Worm (Caenorhabditis elegans) whole organism, L4 larva: ENCODE data around the gene Y54E2A.4.
A peak's percentile ranks its signal among the peaks of the same experiment; 100 is the strongest.

Source experiments
- F26F4.8 ChIP-seq: fragments of 200-800 bp; sonication (Bioruptor generic); conservative IDR thresholded peaks from 2 replicates; pipeline ENCODE4 v1.3.6; 2022; ENCODE audit warnings: missing genetic modification characterization, missing compliant biosample characterization
- F44E2.7 ChIP-seq: fragments of 200-800 bp; sonication (Bioruptor generic); IDR thresholded peaks from 2 replicates; pipeline ENCODE4 v2.1.2; 2022; ENCODE audit warnings: missing genetic modification characterization, missing compliant biosample characterization
- R02D3.7 ChIP-seq: fragments of 150-350 bp; sonication (generic microtip); optimal IDR thresholded peaks from 3 replicates; lab custom pipeline; 2014; ENCODE audit warnings: missing biosample characterization, missing genetic modification characterization
- Y48G9A.11 ChIP-seq: fragments of 200-800 bp; sonication (Bioruptor generic); IDR thresholded peaks from 2 replicates; pipeline ENCODE4 v1.3.6; 2022; ENCODE audit warnings: missing genetic modification reagents, missing genetic modification characterization, missing compliant biosample characterization
- Y5F2A.4 ChIP-seq: fragments of 200-800 bp; sonication (Bioruptor generic); optimal IDR thresholded peaks from 2 replicates; lab custom pipeline; 2018; ENCODE audit warnings: mild to moderate bottlenecking, missing genetic modification characterization, missing compliant biosample characterization
- Y75B8A.6 ChIP-seq: fragments of 200-800 bp; sonication (Bioruptor generic); IDR thresholded peaks from 2 replicates; pipeline ENCODE4 v1.3.6; 2022; ENCODE audit warnings: missing genetic modification reagents, missing genetic modification characterization, missing compliant biosample characterization
- ZK337.2 ChIP-seq: fragments of 200-800 bp; sonication (Bioruptor generic); IDR thresholded peaks from 2 replicates; pipeline ENCODE4 v1.3.6; 2022; ENCODE audit warnings: missing genetic modification reagents, missing genetic modification characterization, missing compliant biosample characterization
- aha-1 ChIP-seq: fragments of 150-350 bp; peaks from one replicate; lab custom pipeline; 2014; ENCODE audit warnings: missing biosample characterization, missing genetic modification characterization
- ama-1 ChIP-seq: fragments of 150-350 bp; optimal IDR thresholded peaks from 2 replicates; lab custom pipeline; 2014; ENCODE audit warnings: inconsistent platforms, mixed read lengths
- arid-1 ChIP-seq: fragments of 200-800 bp; sonication (Bioruptor generic); conservative IDR thresholded peaks from 2 replicates; pipeline ENCODE4 v1.3.6; 2022; ENCODE audit warnings: missing genetic modification reagents, missing genetic modification characterization, missing compliant biosample characterization
- ceh-20 ChIP-seq: fragments of 200-800 bp; sonication (Bioruptor generic); IDR thresholded peaks from 2 replicates; pipeline ENCODE4 v1.3.6; 2022; ENCODE audit warnings: missing genetic modification reagents, missing genetic modification characterization, missing compliant biosample characterization
- ceh-28 ChIP-seq: fragments of 150-350 bp; optimal IDR thresholded peaks from 2 replicates; lab custom pipeline; 2014; ENCODE audit warnings: missing biosample characterization, missing genetic modification reagents, missing genetic modification characterization
- ceh-82 ChIP-seq: sonication (generic microtip); optimal IDR thresholded peaks from 2 replicates; lab custom pipeline; 2017; ENCODE audit warnings: missing biosample characterization, missing genetic modification characterization
- cey-2 ChIP-seq: sonication (generic microtip); optimal IDR thresholded peaks from 3 replicates; lab custom pipeline; 2017; ENCODE audit warnings: missing genetic modification characterization, mild to moderate bottlenecking, missing compliant biosample characterization, antibody characterized with exemption, borderline replicate concordance; ENCODE audit not compliant: insufficient read depth
- daf-16 ChIP-seq, 3 experiments: sonication (generic microtip); optimal IDR thresholded peaks; 2 replicates each; lab custom pipeline; 2016 to 2017; ENCODE audit warnings: missing genetic modification characterization in 3 of 3, missing genetic modification reagents in 3 of 3, mild to moderate bottlenecking in 2 of 3, missing compliant biosample characterization in 2 of 3, missing biosample characterization in 1 of 3, moderate library complexity in 1 of 3
- daf-19 ChIP-seq: fragments of 200-800 bp; sonication (Bioruptor generic); conservative IDR thresholded peaks from 2 replicates; pipeline ENCODE4 v1.3.6; 2022; ENCODE audit warnings: missing genetic modification characterization, missing compliant biosample characterization
- dmd-6 ChIP-seq: fragments of 200-800 bp; sonication (Bioruptor generic); IDR thresholded peaks from 2 replicates; pipeline ENCODE4 v1.3.6; 2022; ENCODE audit warnings: missing genetic modification reagents, missing genetic modification characterization, missing compliant biosample characterization
- dmd-9 ChIP-seq: fragments of 200-800 bp; sonication (Bioruptor generic); IDR thresholded peaks from 2 replicates; pipeline ENCODE4 v1.3.6; 2022; ENCODE audit warnings: missing genetic modification reagents, missing genetic modification characterization, missing compliant biosample characterization
- dpl-1 ChIP-seq: fragments of 150-350 bp; optimal IDR thresholded peaks from 2 replicates; lab custom pipeline; 2014; ENCODE audit warnings: missing biosample characterization, missing genetic modification reagents, missing genetic modification characterization
- duxl-1 ChIP-seq: sonication (generic microtip); optimal IDR thresholded peaks from 2 replicates; lab custom pipeline; 2016; ENCODE audit warnings: mild to moderate bottlenecking, missing genetic modification characterization, moderate library complexity, missing compliant biosample characterization; ENCODE audit not compliant: poor library complexity
- dve-1 ChIP-seq: sonication (generic microtip); optimal IDR thresholded peaks from 2 replicates; lab custom pipeline; 2017; ENCODE audit warnings: antibody characterized with exemption, mild to moderate bottlenecking, missing genetic modification characterization, missing compliant biosample characterization; ENCODE audit not compliant: insufficient read depth
- egl-27 ChIP-seq: sonication (generic microtip); optimal IDR thresholded peaks from 3 replicates; lab custom pipeline; 2017; ENCODE audit warnings: missing biosample characterization, missing genetic modification reagents, missing genetic modification characterization
- egl-43 ChIP-seq: fragments of 200-800 bp; sonication (Bioruptor generic); IDR thresholded peaks from 2 replicates; pipeline ENCODE4 v1.3.6; 2022; ENCODE audit warnings: missing genetic modification reagents, missing genetic modification characterization, missing compliant biosample characterization
- fos-1 ChIP-seq: fragments of 150-350 bp; optimal IDR thresholded peaks from 2 replicates; lab custom pipeline; 2014; ENCODE audit warnings: missing biosample characterization, missing genetic modification characterization
- gei-8 ChIP-seq: fragments of 200-800 bp; sonication (Bioruptor generic); optimal IDR thresholded peaks from 2 replicates; lab custom pipeline; 2018; ENCODE audit warnings: mild to moderate bottlenecking, missing genetic modification characterization, missing compliant biosample characterization
- hlh-11 ChIP-seq: fragments of 200-800 bp; sonication (Bioruptor generic); optimal IDR thresholded peaks from 2 replicates; lab custom pipeline; 2018; ENCODE audit warnings: mild to moderate bottlenecking, missing genetic modification characterization, missing compliant biosample characterization
- hmg-1.1 ChIP-seq: fragments of 200-800 bp; sonication (Bioruptor generic); IDR thresholded peaks from 2 replicates; pipeline ENCODE4 v1.3.6; 2022; ENCODE audit warnings: missing genetic modification reagents, missing genetic modification characterization, missing compliant biosample characterization
- jun-1 ChIP-seq: fragments of 150-350 bp; optimal IDR thresholded peaks from 2 replicates; lab custom pipeline; 2014; ENCODE audit warnings: missing biosample characterization, missing genetic modification reagents, missing genetic modification characterization
- lim-7 ChIP-seq: fragments of 200-800 bp; sonication (Bioruptor generic); IDR thresholded peaks from 2 replicates; pipeline ENCODE4 v1.3.6; 2022; ENCODE audit warnings: missing genetic modification characterization, missing compliant biosample characterization
- lir-3 ChIP-seq: sonication (generic microtip); optimal IDR thresholded peaks from 2 replicates; lab custom pipeline; 2016; ENCODE audit warnings: mild to moderate bottlenecking, missing genetic modification characterization, missing compliant biosample characterization
- lsy-2 ChIP-seq, 2 experiments: fragments of 150-350 bp in 1 of 2; sonication (generic microtip) in 1 of 2; optimal IDR thresholded peaks; 2 replicates each; lab custom pipeline; 2014 to 2017; ENCODE audit warnings: missing biosample characterization in 2 of 2, missing genetic modification characterization in 2 of 2
- madf-9 ChIP-seq: fragments of 200-800 bp; sonication (Bioruptor generic); conservative IDR thresholded peaks from 2 replicates; pipeline ENCODE4 v1.3.6; 2022; ENCODE audit warnings: missing genetic modification reagents, missing genetic modification characterization, missing compliant biosample characterization
- mdl-1 ChIP-seq, 2 experiments: fragments of 150-350 bp in 1 of 2; sonication (generic microtip) in 1 of 2; optimal IDR thresholded peaks; 2 replicates each; lab custom pipeline; 2014 to 2017; ENCODE audit warnings: missing biosample characterization in 2 of 2, missing genetic modification characterization in 2 of 2
- mdt-29 ChIP-seq: fragments of 200-800 bp; sonication (Bioruptor generic); IDR thresholded peaks from 2 replicates; pipeline ENCODE4 v1.3.6; 2022; ENCODE audit warnings: missing genetic modification reagents, missing genetic modification characterization, missing compliant biosample characterization
- mep-1 ChIP-seq: fragments of 150-350 bp; sonication (generic microtip); optimal IDR thresholded peaks from 3 replicates; lab custom pipeline; 2014; ENCODE audit warnings: missing biosample characterization, missing genetic modification characterization
- mes-2 ChIP-seq: sonication (generic microtip); optimal IDR thresholded peaks from 2 replicates; lab custom pipeline; 2016; ENCODE audit warnings: missing genotype, mild to moderate bottlenecking, missing genetic modification characterization, missing compliant biosample characterization; ENCODE audit not compliant: poor library complexity, severe bottlenecking
- mxl-2 ChIP-seq: fragments of 200-800 bp; sonication (Bioruptor generic); conservative IDR thresholded peaks from 2 replicates; pipeline ENCODE4 v1.3.6; 2022; ENCODE audit warnings: missing genetic modification reagents, missing genetic modification characterization, missing compliant biosample characterization
- nhr-41 ChIP-seq: fragments of 200-800 bp; sonication (Bioruptor generic); IDR thresholded peaks from 2 replicates; pipeline ENCODE4 v1.3.6; 2022; ENCODE audit warnings: missing genetic modification reagents, missing genetic modification characterization, missing compliant biosample characterization
- nhr-76 ChIP-seq: fragments of 150-350 bp; optimal IDR thresholded peaks from 2 replicates; lab custom pipeline; 2014; ENCODE audit warnings: missing biosample characterization, missing genetic modification characterization
- nhr-77 ChIP-seq: fragments of 150-350 bp; optimal IDR thresholded peaks from 2 replicates; lab custom pipeline; 2014; ENCODE audit warnings: missing biosample characterization, missing genetic modification characterization
- pha-4 ChIP-seq, 2 experiments: fragments of 150-350 bp in 1 of 2; fragments of 200-800 bp in 1 of 2; sonication (Bioruptor generic) in 1 of 2; IDR thresholded peaks in 1 of 2; optimal IDR thresholded peaks in 1 of 2; 2 replicates each; pipeline versions ENCODE4 v1.3.6 to Lab custom; 2014 to 2022; ENCODE audit warnings: missing genetic modification characterization in 2 of 2, missing genetic modification reagents in 2 of 2, missing biosample characterization in 1 of 2, missing compliant biosample characterization in 1 of 2
- rbr-2 ChIP-seq: sonication (generic microtip); optimal IDR thresholded peaks from 2 replicates; lab custom pipeline; 2016; ENCODE audit warnings: missing genotype, missing genetic modification characterization, missing compliant biosample characterization
- snpc-1.2 ChIP-seq: fragments of 200-800 bp; sonication (Bioruptor generic); IDR thresholded peaks from 2 replicates; pipeline ENCODE4 v1.3.6; 2022; ENCODE audit warnings: missing genetic modification reagents, missing genetic modification characterization, missing compliant biosample characterization
- spr-1 ChIP-seq: sonication (generic microtip); optimal IDR thresholded peaks from 2 replicates; lab custom pipeline; 2016; ENCODE audit warnings: mild to moderate bottlenecking, missing genetic modification characterization, missing compliant biosample characterization
- tra-1 ChIP-seq: fragments of 200-800 bp; sonication (Bioruptor generic); IDR thresholded peaks from 2 replicates; pipeline ENCODE4 v1.3.6; 2022; ENCODE audit warnings: missing genetic modification reagents, missing genetic modification characterization, missing compliant biosample characterization
- zfp-2 ChIP-seq: sonication (generic microtip); optimal IDR thresholded peaks from 2 replicates; lab custom pipeline; 2016; ENCODE audit warnings: mild to moderate bottlenecking, missing genetic modification characterization, missing compliant biosample characterization
- ztf-11 ChIP-seq: fragments of 150-350 bp; optimal IDR thresholded peaks from 2 replicates; lab custom pipeline; 2014; ENCODE audit warnings: missing biosample characterization, missing genetic modification characterization

Y54E2A.4 gene

ce11 chrII:14813106-14813505, 58.7 kb downstream of the Y54E2A.4 start:
- TF ChIP-seq aha-1 (tag; lab: Kevin White, UChicago): peak; percentile 9
- no peak for TF ChIP-seq hlh-11
- no peak for TF ChIP-seq nhr-77 (tag; lab: Kevin White, UChicago)
- TF ChIP-seq Y48G9A.11: peak; percentile 91
- TF ChIP-seq Y5F2A.4 (GFP tag; lab: Kevin White, UChicago): no peak

ce11 chrII:14814894-14815568, 60.6 kb downstream of the Y54E2A.4 start, which contains the start of gene W01D2.1:
Gene W01D2.1 (plus strand): TSS chrII:14815518.
- TF ChIP-seq dpl-1 (GFP tag; lab: Kevin White, UChicago) (peak; percentile 87), gei-8 (no peak), ceh-28 (tag; lab: Kevin White, UChicago) (no peak), dmd-6 (GFP tag; lab: Robert Waterston, UW) (peak; percentile 30; the same call in 1 of the 2 replicates), ceh-20 (GFP tag; lab: Robert Waterston, UW) (no peak), cey-2 (tag; lab: Kevin White, UChicago) (no peak), jun-1 (tag; lab: Kevin White, UChicago) (no peak), egl-27 (no peak), R02D3.7 (tag; lab: Kevin White, UChicago) (no peak), lim-7 (no peak), nhr-76 (tag; lab: Kevin White, UChicago) (no peak), hmg-1.1 (GFP tag; lab: Robert Waterston, UW) (peak; percentile 47; the same call in 1 of the 2 replicates), ceh-82 (no peak), Y48G9A.11 (no peak), nhr-41 (GFP tag; lab: Robert Waterston, UW) (no peak), mdl-1 (tag; optimal IDR thresholded peaks at IDR 0.05; lab: Kevin White, UChicago) (no peak), tra-1 (GFP tag; lab: Robert Waterston, UW) (no peak), egl-43 (no peak), mxl-2 (GFP tag; lab: Robert Waterston, UW) (no peak), mdt-29 (GFP tag; lab: Robert Waterston, UW) (no peak), ZK337.2 (GFP tag; lab: Robert Waterston, UW) (no peak), duxl-1 (tag; lab: Kevin White, UChicago) (peak; percentile 10), madf-9 (GFP tag; lab: Robert Waterston, UW) (no peak), lsy-2 (tag; optimal IDR thresholded peaks at IDR 0.05; lab: Kevin White, UChicago) (peak in 1 of 2 experiments; percentile 86), zfp-2 (no peak), lir-3 (tag; lab: Kevin White, UChicago) (no peak), hlh-11 (peak; percentile 38), dve-1 (tag; lab: Kevin White, UChicago) (peak; percentile 64), dmd-9 (GFP tag; lab: Robert Waterston, UW) (no peak), rbr-2 (tag; lab: Kevin White, UChicago) (peak; percentile 18), pha-4 (GFP tag; IDR thresholded peaks at IDR 0.05; lab: Robert Waterston, UW) (0 out of 2 replicates have a peak, but pooled peaks have one; percentile 18), pha-4 (tag; optimal IDR thresholded peaks at IDR 0.05; lab: Kevin White, UChicago) (peak; percentile 84), daf-19 (GFP tag; lab: Robert Waterston, UW) (no peak), arid-1 (GFP tag; lab: Robert Waterston, UW) (no peak), Y75B8A.6 (GFP tag; lab: Robert Waterston, UW) (no peak), daf-16 (GFP tag; optimal IDR thresholded peaks at IDR 0.05; lab: Kevin White, UChicago) (no peak), daf-16 (tag; optimal IDR thresholded peaks at IDR 0.05; lab: Kevin White, UChicago) (no peak), ztf-11 (tag; lab: Kevin White, UChicago) (no peak), mep-1 (tag; lab: Kevin White, UChicago) (peak; percentile 62), F44E2.7 (GFP tag; lab: Robert Waterston, UW) (no peak), fos-1 (tag; lab: Kevin White, UChicago) (no peak), snpc-1.2 (GFP tag; lab: Robert Waterston, UW) (no peak), F26F4.8 (GFP tag; lab: Robert Waterston, UW) (no peak), mes-2 (tag; lab: Kevin White, UChicago) (peak; percentile 68), spr-1 (no peak), ama-1 (lab: Kevin White, UChicago) (peak; percentile 47)
